Fruit fly (Drosophila melanogaster) whole organism, prepupa: ENCODE data around the gene Ir7b.
A peak's percentile ranks its signal among the peaks of the same experiment; 100 is the strongest.

Source experiments
- CG10631 ChIP-seq: fragments of 200-800 bp; sonication (Bioruptor generic); optimal IDR thresholded peaks from 2 replicates; lab custom pipeline; 2016; ENCODE audit warnings: missing biosample characterization, missing genetic modification characterization
- CG10669 ChIP-seq: fragments of 200-800 bp; sonication (Bioruptor generic); optimal IDR thresholded peaks from 3 replicates; lab custom pipeline; 2018; ENCODE audit warnings: missing biosample characterization, mild to moderate bottlenecking, missing genetic modification characterization, moderate library complexity
- CG11294 ChIP-seq: fragments of 200-800 bp; sonication (Bioruptor generic); IDR thresholded peaks from 2 replicates; pipeline ENCODE4 v1.3.6; 2022; ENCODE audit warnings: missing biosample characterization, missing genetic modification characterization
- CG11762 ChIP-seq: fragments of 200-800 bp; sonication (Bioruptor generic); optimal IDR thresholded peaks from 3 replicates; lab custom pipeline; 2016; ENCODE audit warnings: missing biosample characterization, missing genetic modification characterization; ENCODE audit not compliant: insufficient read depth
- CG1621 ChIP-seq: fragments of 200-800 bp; sonication (Bioruptor generic); optimal IDR thresholded peaks from 3 replicates; lab custom pipeline; 2018; ENCODE audit warnings: missing biosample characterization, mild to moderate bottlenecking, missing genetic modification characterization
- CG3032 ChIP-seq: fragments of 200-800 bp; optimal IDR thresholded peaks from 2 replicates; lab custom pipeline; 2019; ENCODE audit warnings: missing biosample characterization, mild to moderate bottlenecking, missing genetic modification characterization, moderate library complexity
- CG32006 ChIP-seq: fragments of 200-800 bp; sonication (Bioruptor generic); optimal IDR thresholded peaks from 3 replicates; lab custom pipeline; 2017; ENCODE audit warnings: missing biosample characterization, mild to moderate bottlenecking, missing genetic modification characterization
- CG4318 ChIP-seq: fragments of 200-800 bp; sonication (Bioruptor generic); optimal IDR thresholded peaks from 3 replicates; lab custom pipeline; 2017; ENCODE audit warnings: missing biosample characterization, mild to moderate bottlenecking, missing genetic modification characterization
- CG6163 ChIP-seq: fragments of 200-800 bp; sonication (Bioruptor generic); IDR thresholded peaks from 3 replicates; pipeline ENCODE4 v1.3.6; 2022; ENCODE audit warnings: missing biosample characterization, missing genetic modification characterization
- CG6276 ChIP-seq: fragments of 200-800 bp; sonication (Bioruptor generic); optimal IDR thresholded peaks from 2 replicates; lab custom pipeline; 2017; ENCODE audit warnings: missing biosample characterization, mild to moderate bottlenecking, missing genetic modification characterization
- CG6808 ChIP-seq: fragments of 200-800 bp; sonication (Bioruptor generic); optimal IDR thresholded peaks from 3 replicates; lab custom pipeline; 2017; ENCODE audit warnings: missing biosample characterization, missing genetic modification characterization, mild to moderate bottlenecking, moderate library complexity, missing genetic modification reagents
- CG6854 ChIP-seq: fragments of 200-800 bp; sonication (Bioruptor generic); optimal IDR thresholded peaks from 2 replicates; lab custom pipeline; 2017; ENCODE audit warnings: missing biosample characterization, mild to moderate bottlenecking, missing genetic modification characterization
- CG7368 ChIP-seq: fragments of 200-800 bp; sonication (Bioruptor generic); optimal IDR thresholded peaks from 3 replicates; lab custom pipeline; 2016; ENCODE audit warnings: missing biosample characterization, missing genetic modification characterization
- CG8119 ChIP-seq: fragments of 200-800 bp; sonication (Bioruptor generic); IDR thresholded peaks from 3 replicates; pipeline ENCODE4 v1.3.6; 2022; ENCODE audit warnings: missing biosample characterization, missing genetic modification characterization
- CG8319 ChIP-seq: fragments of 200-800 bp; sonication (Bioruptor generic); optimal IDR thresholded peaks from 3 replicates; lab custom pipeline; 2016; ENCODE audit warnings: missing biosample characterization, missing genetic modification characterization
- CG9139 ChIP-seq: fragments of 200-800 bp; sonication (Bioruptor generic); optimal IDR thresholded peaks from 3 replicates; lab custom pipeline; 2017; ENCODE audit warnings: missing biosample characterization, mild to moderate bottlenecking, missing genetic modification characterization
- Eip78C ChIP-seq: fragments of 200-800 bp; sonication (Bioruptor generic); peaks from one replicate; lab custom pipeline; 2016; ENCODE audit warnings: missing biosample characterization, missing genetic modification characterization
- Eip93F ChIP-seq: fragments of 200-800 bp; sonication (Bioruptor generic); optimal IDR thresholded peaks from 2 replicates; lab custom pipeline; 2016; ENCODE audit warnings: missing biosample characterization, mild to moderate bottlenecking, missing genetic modification characterization
- Ets21C ChIP-seq: fragments of 200-800 bp; sonication (Bioruptor generic); optimal IDR thresholded peaks from 3 replicates; lab custom pipeline; 2016; ENCODE audit warnings: missing biosample characterization, missing genetic modification characterization
- Ets96B ChIP-seq: fragments of 200-800 bp; optimal IDR thresholded peaks from 2 replicates; lab custom pipeline; 2019; ENCODE audit warnings: missing biosample characterization, mild to moderate bottlenecking, missing genetic modification characterization, moderate library complexity
- Lpt ChIP-seq: fragments of 200-800 bp; sonication (Bioruptor generic); optimal IDR thresholded peaks from 3 replicates; lab custom pipeline; 2016; ENCODE audit warnings: missing biosample characterization, missing genetic modification characterization
- Met ChIP-seq: fragments of 200-800 bp; sonication (Bioruptor generic); optimal IDR thresholded peaks from 3 replicates; lab custom pipeline; 2016; ENCODE audit warnings: missing biosample characterization, missing genetic modification characterization
- OdsH ChIP-seq: fragments of 200-800 bp; sonication (Bioruptor generic); optimal IDR thresholded peaks from 3 replicates; lab custom pipeline; 2016; ENCODE audit warnings: missing biosample characterization, missing genetic modification characterization
- Sox14 ChIP-seq: fragments of 200-800 bp; sonication (Bioruptor generic); optimal IDR thresholded peaks from 3 replicates; lab custom pipeline; 2016; ENCODE audit warnings: missing biosample characterization, missing genetic modification characterization
- Sox15 ChIP-seq: fragments of 200-800 bp; sonication (Bioruptor generic); optimal IDR thresholded peaks from 3 replicates; lab custom pipeline; 2016; ENCODE audit warnings: missing biosample characterization, missing genetic modification characterization
- achi ChIP-seq: fragments of 200-800 bp; sonication (Bioruptor generic); optimal IDR thresholded peaks from 3 replicates; lab custom pipeline; 2016; ENCODE audit warnings: missing biosample characterization, missing genetic modification characterization
- cyc ChIP-seq: fragments of 200-800 bp; sonication (Bioruptor generic); optimal IDR thresholded peaks from 3 replicates; lab custom pipeline; 2016; ENCODE audit warnings: missing biosample characterization, missing genetic modification characterization
- dac ChIP-seq: fragments of 200-800 bp; sonication (Bioruptor generic); optimal IDR thresholded peaks from 2 replicates; lab custom pipeline; 2017; ENCODE audit warnings: missing biosample characterization, mild to moderate bottlenecking, missing genetic modification characterization
- dsx ChIP-seq: fragments of 200-800 bp; optimal IDR thresholded peaks from 3 replicates; lab custom pipeline; 2019; ENCODE audit warnings: missing biosample characterization, mild to moderate bottlenecking, missing genetic modification characterization, moderate library complexity; ENCODE audit not compliant: poor library complexity, severe bottlenecking
- fd59A ChIP-seq: fragments of 200-800 bp; sonication (Bioruptor generic); optimal IDR thresholded peaks from 2 replicates; lab custom pipeline; 2017; ENCODE audit warnings: missing biosample characterization, mild to moderate bottlenecking, missing genetic modification characterization, missing genetic modification reagents
- fd85E ChIP-seq: fragments of 200-800 bp; sonication (Bioruptor generic); optimal IDR thresholded peaks from 3 replicates; lab custom pipeline; 2016; ENCODE audit warnings: missing biosample characterization, missing genetic modification characterization
- fkh ChIP-seq: fragments of 200-800 bp; sonication (Bioruptor generic); optimal IDR thresholded peaks from 3 replicates; lab custom pipeline; 2017; ENCODE audit warnings: missing biosample characterization, mild to moderate bottlenecking, missing genetic modification characterization, moderate library complexity
- lz ChIP-seq: fragments of 200-800 bp; sonication (Bioruptor generic); optimal IDR thresholded peaks from 3 replicates; lab custom pipeline; 2016; ENCODE audit warnings: missing biosample characterization, missing genetic modification characterization
- pdm3 ChIP-seq: fragments of 200-800 bp; sonication (Bioruptor generic); optimal IDR thresholded peaks from 3 replicates; lab custom pipeline; 2016; ENCODE audit warnings: missing biosample characterization, missing genetic modification characterization
- salr ChIP-seq, 2 experiments: fragments of 200-800 bp; sonication (Bioruptor generic); optimal IDR thresholded peaks; 3 replicates each; lab custom pipeline; 2016 to 2018; ENCODE audit warnings: missing biosample characterization in 2 of 2, missing genetic modification characterization in 2 of 2, mild to moderate bottlenecking in 1 of 2
- spab ChIP-seq: fragments of 200-800 bp; sonication (Bioruptor generic); optimal IDR thresholded peaks from 2 replicates; lab custom pipeline; 2017; ENCODE audit warnings: missing biosample characterization, mild to moderate bottlenecking, missing genetic modification characterization, missing genetic modification reagents
- ss ChIP-seq, 2 experiments: fragments of 200-800 bp; sonication (Bioruptor generic); optimal IDR thresholded peaks; 2 replicates in 1 of 2; 3 replicates in 1 of 2; lab custom pipeline; 2017 to 2018; ENCODE audit warnings: mild to moderate bottlenecking in 2 of 2, missing biosample characterization in 2 of 2, missing genetic modification characterization in 2 of 2, moderate library complexity in 1 of 2
- svp ChIP-seq: fragments of 200-800 bp; sonication (Bioruptor generic); peaks from one replicate; lab custom pipeline; 2016; ENCODE audit warnings: missing biosample characterization, missing genetic modification characterization
- vri ChIP-seq: fragments of 200-800 bp; sonication (Bioruptor generic); optimal IDR thresholded peaks from 3 replicates; lab custom pipeline; 2016; ENCODE audit warnings: missing biosample characterization, mild to moderate bottlenecking, missing genetic modification characterization

Ir7b gene

DNA sequence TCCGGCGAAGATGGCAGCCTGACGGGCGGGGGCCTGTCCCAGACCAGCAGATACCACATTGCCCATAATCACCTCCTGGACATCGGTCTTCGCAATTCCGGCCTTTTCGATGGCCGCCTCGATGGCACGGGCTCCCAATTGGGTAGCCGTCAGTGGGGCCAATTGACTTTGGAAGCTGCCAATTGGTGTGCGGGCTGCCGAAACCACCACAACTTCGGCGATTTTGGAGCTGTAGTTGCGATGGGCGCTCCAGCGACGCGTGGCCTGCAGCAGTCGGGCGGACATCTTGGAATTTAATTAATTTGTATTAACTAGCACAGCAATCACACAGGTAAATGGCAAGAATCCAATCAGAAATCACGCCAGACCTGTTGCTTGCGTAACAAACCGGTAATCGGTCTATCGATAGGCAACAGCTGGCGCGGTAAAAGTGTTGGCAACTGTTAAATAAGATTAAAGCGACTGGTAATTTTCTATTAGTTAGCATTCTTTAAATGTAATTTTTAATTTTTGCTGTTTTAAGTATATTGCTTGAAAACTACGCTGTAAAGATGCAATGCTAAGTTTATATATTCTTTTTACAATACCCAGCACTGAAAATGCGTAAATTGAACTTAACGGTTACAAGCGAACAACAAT lies 21.7 kb upstream of the Ir7b start, which contains the start of gene Acat1 (continued):
- TF ChIP-seq Eip93F (peak; percentile 22), lz (GFP tag; lab: Kevin White, UChicago) (peak; percentile 86), CG11762 (GFP tag; lab: Kevin White, UChicago) (peak; percentile 59), salr (GFP tag; optimal IDR thresholded peaks at IDR 0.05; lab: Kevin White, UChicago) (peak in 1 of 2 experiments; percentile 49), Sox14 (GFP tag; lab: Kevin White, UChicago) (peak; percentile 79), CG10631 (GFP tag; lab: Kevin White, UChicago) (peak; percentile 84), ss (GFP tag; optimal IDR thresholded peaks at IDR 0.05; lab: Kevin White, UChicago) (peak; percentile 1 to 42), CG32006 (peak; percentile 58), fd85E (peak; percentile 38), svp (peak; percentile 85), fkh (GFP tag; lab: Kevin White, UChicago) (no peak), achi (GFP tag; lab: Kevin White, UChicago) (peak; percentile 76), CG9139 (GFP tag; lab: Kevin White, UChicago) (peak; percentile 14), spab (no peak), Ets96B (tag; lab: Kevin White, UChicago) (peak; percentile 60), Lpt (GFP tag; lab: Kevin White, UChicago) (peak; percentile 41), Ets21C (GFP tag; lab: Kevin White, UChicago) (peak; percentile 69), CG6854 (no peak), CG6808 (peak; percentile 23), pdm3 (GFP tag; lab: Kevin White, UChicago) (peak; percentile 86), Met (GFP tag; lab: Kevin White, UChicago) (peak; percentile 84), fd59A (GFP tag; lab: Kevin White, UChicago) (no peak), dsx (no peak), CG1621 (tag; lab: Kevin White, UChicago) (peak; percentile 50), CG3032 (no peak), CG8119 (peak; percentile 39; the same call in 2 of the 3 replicates), Sox15 (peak; percentile 49), Eip78C (GFP tag; lab: Kevin White, UChicago) (peak; percentile 94), CG7368 (GFP tag; lab: Kevin White, UChicago) (peak; percentile 72), CG6163 (GFP tag; lab: Robert Waterston, UW) (peak; percentile 82), CG4318 (GFP tag; lab: Kevin White, UChicago) (peak; percentile 19), CG11294 (GFP tag; lab: Robert Waterston, UW) (no peak), vri (GFP tag; lab: Kevin White, UChicago) (peak; percentile 94), CG10669 (GFP tag; lab: Kevin White, UChicago) (peak; percentile 71)
- TF ChIP-seq, all 60 proteins: peak for 50

DNA sequence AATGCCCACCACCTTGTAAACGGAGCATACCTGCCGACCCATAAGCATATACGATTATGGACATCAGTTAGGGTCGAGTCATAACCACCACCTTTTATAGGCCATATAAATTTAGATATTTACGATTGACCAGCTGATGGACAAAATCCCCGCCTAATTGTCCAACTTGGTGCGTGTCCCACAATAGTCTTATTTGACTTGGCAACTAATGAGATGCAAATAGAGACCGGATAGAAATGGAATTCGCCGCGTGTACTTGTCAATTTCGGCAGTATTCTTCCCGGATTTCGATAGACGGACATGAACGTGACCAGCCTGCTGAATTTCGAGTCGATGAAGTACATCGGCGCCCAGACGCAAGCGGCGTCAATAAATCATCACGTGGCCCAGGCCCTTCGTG lies 17.6 kb upstream of the Ir7b start, which contains the start of gene Ir7g:
Gene Ir7g (plus strand): TSS at position 301 of the 400 bp plus-strand sequence.
- no peak for TF ChIP-seq spab
- TF ChIP-seq CG11294 (GFP tag; lab: Robert Waterston, UW) = no peak
- TF ChIP-seq Eip78C (GFP tag; lab: Kevin White, UChicago) = no peak
- no peak for TF ChIP-seq fkh (GFP tag; lab: Kevin White, UChicago)
- no peak for TF ChIP-seq Ets96B (tag; lab: Kevin White, UChicago)
- no peak for TF ChIP-seq dac (GFP tag; lab: Kevin White, UChicago)
- TF ChIP-seq CG8319 (GFP tag; lab: Kevin White, UChicago) = no peak
- TF ChIP-seq Met (GFP tag; lab: Kevin White, UChicago) = no peak
- TF ChIP-seq svp = no peak

DNA sequence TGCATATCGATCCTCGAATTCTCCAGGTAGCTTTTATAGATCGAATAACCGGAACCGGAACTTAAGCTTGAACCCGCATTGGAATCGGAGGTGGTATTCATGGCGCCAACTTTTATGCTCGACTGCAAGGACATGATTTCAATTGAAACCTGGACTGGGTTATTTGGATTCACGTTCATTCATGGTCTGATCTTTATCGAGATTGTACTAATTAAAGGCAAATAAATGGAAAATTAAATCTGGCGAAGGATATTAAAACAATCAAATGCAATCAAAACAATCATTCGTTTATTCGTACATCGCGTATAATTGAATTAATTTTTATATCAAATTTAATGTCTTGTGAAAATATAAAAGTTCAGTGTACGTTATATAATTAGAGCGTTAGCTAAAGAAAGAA lies 17.2 kb upstream of the Ir7b start, which contains the start of gene Ir7f:
Gene Ir7f (minus strand): TSS at position 101 of the 400 bp plus-strand sequence.
- TF ChIP-seq Sox14 (GFP tag; lab: Kevin White, UChicago) = no peak
- TF ChIP-seq ss (GFP tag; optimal IDR thresholded peaks at IDR 0.05; lab: Kevin White, UChicago) = no peak
- no peak for TF ChIP-seq dsx
- no peak for TF ChIP-seq CG10669 (GFP tag; lab: Kevin White, UChicago)
- TF ChIP-seq OdsH (GFP tag; lab: Kevin White, UChicago) = no peak
- no peak for TF ChIP-seq Ets96B (tag; lab: Kevin White, UChicago)
- no peak for TF ChIP-seq fd59A (GFP tag; lab: Kevin White, UChicago)
- no peak for TF ChIP-seq Sox15
- TF ChIP-seq CG3032 = no peak
- TF ChIP-seq CG6276 = no peak
- no peak for TF ChIP-seq cyc (GFP tag; lab: Kevin White, UChicago)
- no peak for TF ChIP-seq achi (GFP tag; lab: Kevin White, UChicago)
- no peak for TF ChIP-seq Lpt (GFP tag; lab: Kevin White, UChicago)
- no peak for TF ChIP-seq Eip78C (GFP tag; lab: Kevin White, UChicago)
